Worm (Caenorhabditis elegans) whole organism, early embryonic: ENCODE results near the gene C13G5.2.

ENCODE experiments used
- aly-1 ChIP-seq: sonication (generic microtip); optimal IDR thresholded peaks from 2 replicates; lab custom pipeline; 2016; ENCODE audit warnings: missing genetic modification characterization, missing compliant biosample characterization
- tbx-37 ChIP-seq: fragments of 200-800 bp; sonication (Bioruptor generic); conservative IDR thresholded peaks from 2 replicates; pipeline ENCODE4 v1.3.6; 2022; ENCODE audit warnings: missing genetic modification reagents, missing genetic modification characterization, missing compliant biosample characterization

DNA sequence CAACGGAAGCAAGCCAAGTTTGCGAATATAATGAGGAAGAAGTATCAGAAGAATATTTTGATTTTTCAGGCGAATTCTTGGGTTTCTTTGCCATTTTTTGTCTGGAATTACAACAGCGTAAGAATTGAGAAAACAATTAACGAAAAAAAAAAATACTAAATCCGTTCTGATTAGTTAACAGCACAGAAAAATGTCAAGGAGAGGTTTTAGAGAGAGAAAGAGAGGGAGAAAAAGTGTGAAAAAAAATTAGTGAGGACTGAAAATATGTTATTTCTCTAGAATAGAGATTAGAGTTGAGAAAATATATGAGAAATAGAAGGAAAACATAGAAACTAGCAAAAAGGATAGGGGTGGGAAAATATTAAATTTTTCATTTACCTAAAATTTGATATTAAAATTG is 49.1 kb upstream of the C13G5.2 start, which contains the start of gene dpy-19:
- TF ChIP-seq tbx-37 (no peak), aly-1 (tag; lab: Kevin White, UChicago) (no peak)
